Worm (Caenorhabditis elegans) whole organism, L1 larva: ENCODE measurements around the gene K11D9.3.

Source experiments
- C04F5.9 ChIP-seq: sonication (generic microtip); optimal IDR thresholded peaks from 2 replicates; lab custom pipeline; 2016; ENCODE audit warnings: missing genetic modification characterization, missing compliant biosample characterization
- F16B12.6 ChIP-seq: fragments of 150-350 bp; optimal IDR thresholded peaks from 2 replicates; lab custom pipeline; 2014; ENCODE audit warnings: missing biosample characterization, missing genetic modification characterization
- alr-1 ChIP-seq: fragments of 200-800 bp; sonication (Bioruptor generic); optimal IDR thresholded peaks from 2 replicates; lab custom pipeline; 2018; ENCODE audit warnings: borderline replicate concordance, mild to moderate bottlenecking, missing genetic modification characterization, missing compliant biosample characterization
- aly-2 ChIP-seq: fragments of 150-350 bp; optimal IDR thresholded peaks from 2 replicates; lab custom pipeline; 2014; ENCODE audit warnings: missing biosample characterization, missing genetic modification characterization
- blmp-1 ChIP-seq: fragments of 150-350 bp; optimal IDR thresholded peaks from 2 replicates; lab custom pipeline; 2014; ENCODE audit warnings: missing biosample characterization, missing genetic modification characterization
- ceh-8 ChIP-seq: fragments of 200-800 bp; sonication (Bioruptor generic); optimal IDR thresholded peaks from 2 replicates; lab custom pipeline; 2018; ENCODE audit warnings: mild to moderate bottlenecking, missing genetic modification characterization, moderate library complexity, missing compliant biosample characterization
- ceh-88 ChIP-seq: fragments of 200-800 bp; sonication (Bioruptor generic); IDR thresholded peaks from 2 replicates; pipeline ENCODE4 v1.3.6; 2022; ENCODE audit warnings: missing genetic modification characterization, missing compliant biosample characterization
- ceh-90 ChIP-seq: sonication (generic microtip); optimal IDR thresholded peaks from 2 replicates; lab custom pipeline; 2016; ENCODE audit warnings: missing genetic modification characterization, missing compliant biosample characterization
- ces-1 ChIP-seq: fragments of 150-350 bp; optimal IDR thresholded peaks from 2 replicates; lab custom pipeline; 2014; ENCODE audit warnings: missing biosample characterization, missing genetic modification reagents, missing genetic modification characterization
- dsc-1 ChIP-seq: sonication (generic microtip); optimal IDR thresholded peaks from 2 replicates; lab custom pipeline; 2016; ENCODE audit warnings: mild to moderate bottlenecking, missing genetic modification characterization, missing compliant biosample characterization
- efl-1 ChIP-seq, 4 experiments: fragments of 150-350 bp; optimal IDR thresholded peaks in 3 of 4; peaks in 1 of 4; 1 replicate in 1 of 4; 2 replicates in 3 of 4; lab custom pipeline; 2014; ENCODE audit warnings: missing biosample characterization in 2 of 4, missing genetic modification characterization in 2 of 4, missing genetic modification reagents in 2 of 4
- elt-2 ChIP-seq: sonication (generic microtip); optimal IDR thresholded peaks from 2 replicates; lab custom pipeline; 2016; ENCODE audit warnings: missing genetic modification characterization, mild to moderate bottlenecking, inconsistent platforms, missing compliant biosample characterization, missing genetic modification reagents
- elt-3 ChIP-seq, 6 experiments: fragments of 150-350 bp in 1 of 6; sonication (generic microtip); optimal IDR thresholded peaks; 2 replicates each; lab custom pipeline; 2017 to 2018; ENCODE audit warnings: missing biosample characterization in 6 of 6, missing genetic modification characterization in 6 of 6, inconsistent platforms in 1 of 6
- fkh-4 ChIP-seq: sonication (generic microtip); optimal IDR thresholded peaks from 2 replicates; lab custom pipeline; 2016; ENCODE audit warnings: missing compliant biosample characterization, missing genetic modification characterization, borderline replicate concordance
- fkh-8 ChIP-seq: sonication (generic microtip); optimal IDR thresholded peaks from 2 replicates; lab custom pipeline; 2016; ENCODE audit warnings: mild to moderate bottlenecking, missing genetic modification characterization, missing compliant biosample characterization
- grh-1 ChIP-seq: fragments of 200-800 bp; sonication (Bioruptor generic); IDR thresholded peaks from 2 replicates; pipeline ENCODE4 v1.3.6; 2022; ENCODE audit warnings: missing genetic modification reagents, missing genetic modification characterization, missing compliant biosample characterization
- hlh-17 ChIP-seq: fragments of 200-800 bp; sonication (Bioruptor generic); optimal IDR thresholded peaks from 2 replicates; lab custom pipeline; 2018; ENCODE audit warnings: missing genetic modification characterization, mild to moderate bottlenecking, missing compliant biosample characterization, moderate library complexity, borderline replicate concordance
- hlh-4 ChIP-seq: sonication (generic microtip); optimal IDR thresholded peaks from 2 replicates; lab custom pipeline; 2016; ENCODE audit warnings: mild to moderate bottlenecking, missing genetic modification characterization, missing compliant biosample characterization
- irx-1 ChIP-seq: sonication (generic microtip); optimal IDR thresholded peaks from 2 replicates; lab custom pipeline; 2016; ENCODE audit warnings: missing genetic modification characterization, missing compliant biosample characterization
- jun-1 ChIP-seq: fragments of 150-350 bp; optimal IDR thresholded peaks from 2 replicates; lab custom pipeline; 2014; ENCODE audit warnings: missing biosample characterization, missing genetic modification reagents, missing genetic modification characterization
- lin-13 ChIP-seq: fragments of 150-350 bp; optimal IDR thresholded peaks from 2 replicates; lab custom pipeline; 2014; ENCODE audit warnings: missing biosample characterization, missing genetic modification reagents, missing genetic modification characterization
- lin-14 ChIP-seq: fragments of 200-800 bp; sonication (Bioruptor generic); optimal IDR thresholded peaks from 2 replicates; lab custom pipeline; 2018; ENCODE audit warnings: mild to moderate bottlenecking, missing genetic modification characterization, moderate library complexity, missing compliant biosample characterization
- lin-15B ChIP-seq: fragments of 150-350 bp; sonication (generic microtip); optimal IDR thresholded peaks from 3 replicates; lab custom pipeline; 2014; ENCODE audit warnings: missing biosample characterization, missing genetic modification characterization
- lin-35 ChIP-seq, 2 experiments: fragments of 150-350 bp; optimal IDR thresholded peaks; 2 replicates each; lab custom pipeline; 2014; ENCODE audit warnings: missing biosample characterization in 2 of 2, missing genetic modification characterization in 2 of 2, missing genetic modification reagents in 2 of 2
- lin-39 ChIP-seq: fragments of 150-350 bp; optimal IDR thresholded peaks from 2 replicates; lab custom pipeline; 2014; ENCODE audit warnings: missing biosample characterization, missing genetic modification reagents, missing genetic modification characterization
- mab-9 ChIP-seq: fragments of 200-800 bp; sonication (Bioruptor generic); IDR thresholded peaks from 2 replicates; pipeline ENCODE4 v1.3.6; 2022; ENCODE audit warnings: missing genetic modification reagents, missing genetic modification characterization, missing compliant biosample characterization
- mef-2 ChIP-seq: fragments of 150-350 bp; optimal IDR thresholded peaks from 2 replicates; lab custom pipeline; 2014; ENCODE audit warnings: missing biosample characterization, missing genetic modification characterization
- mep-1 ChIP-seq: fragments of 150-350 bp; optimal IDR thresholded peaks from 2 replicates; lab custom pipeline; 2014; ENCODE audit warnings: missing biosample characterization, missing genetic modification characterization
- nhr-11 ChIP-seq: fragments of 150-350 bp; optimal IDR thresholded peaks from 2 replicates; lab custom pipeline; 2014; ENCODE audit warnings: missing biosample characterization, missing genetic modification characterization
- nhr-12 ChIP-seq: sonication (generic microtip); optimal IDR thresholded peaks from 2 replicates; lab custom pipeline; 2017; ENCODE audit warnings: missing biosample characterization, missing genetic modification characterization
- nhr-237 ChIP-seq: fragments of 150-350 bp; optimal IDR thresholded peaks from 2 replicates; lab custom pipeline; 2014; ENCODE audit warnings: missing biosample characterization, missing genetic modification characterization
- nhr-28 ChIP-seq: fragments of 150-350 bp; optimal IDR thresholded peaks from 2 replicates; lab custom pipeline; 2014; ENCODE audit warnings: missing biosample characterization, missing genetic modification characterization
- nhr-71 ChIP-seq: sonication (generic microtip); optimal IDR thresholded peaks from 2 replicates; lab custom pipeline; 2016; ENCODE audit warnings: mild to moderate bottlenecking, missing genetic modification characterization, moderate library complexity, missing compliant biosample characterization
- nhr-76 ChIP-seq: sonication (generic microtip); optimal IDR thresholded peaks from 2 replicates; lab custom pipeline; 2017; ENCODE audit warnings: missing biosample characterization, missing genetic modification characterization
- nhr-77 ChIP-seq: fragments of 150-350 bp; optimal IDR thresholded peaks from 2 replicates; lab custom pipeline; 2014; ENCODE audit warnings: missing biosample characterization, missing genetic modification characterization
- nhr-84 ChIP-seq: sonication (generic microtip); optimal IDR thresholded peaks from 2 replicates; lab custom pipeline; 2017; ENCODE audit warnings: missing biosample characterization, missing genetic modification characterization
- nhr-90 ChIP-seq: sonication (generic microtip); optimal IDR thresholded peaks from 2 replicates; lab custom pipeline; 2016; ENCODE audit warnings: mild to moderate bottlenecking, missing genetic modification characterization, missing compliant biosample characterization; ENCODE audit not compliant: poor library complexity
- pag-3 ChIP-seq: sonication (generic microtip); optimal IDR thresholded peaks from 2 replicates; lab custom pipeline; 2017; ENCODE audit warnings: missing genetic modification characterization, mild to moderate bottlenecking, missing compliant biosample characterization, antibody characterized with exemption, borderline replicate concordance; ENCODE audit not compliant: insufficient read depth
- rnt-1 ChIP-seq: sonication (generic microtip); optimal IDR thresholded peaks from 2 replicates; lab custom pipeline; 2016; ENCODE audit warnings: mild to moderate bottlenecking, missing genetic modification characterization, moderate library complexity, missing compliant biosample characterization
- snu-23 ChIP-seq: sonication (generic microtip); optimal IDR thresholded peaks from 2 replicates; lab custom pipeline; 2016; ENCODE audit warnings: missing genetic modification characterization, missing compliant biosample characterization
- sup-37 ChIP-seq: fragments of 200-800 bp; sonication (Bioruptor generic); optimal IDR thresholded peaks from 2 replicates; lab custom pipeline; 2018; ENCODE audit warnings: mild to moderate bottlenecking, missing genetic modification characterization, missing compliant biosample characterization
- unc-130 ChIP-seq: fragments of 150-350 bp; optimal IDR thresholded peaks from 2 replicates; lab custom pipeline; 2017; ENCODE audit warnings: missing biosample characterization, missing genetic modification characterization, inconsistent platforms
- unc-30 ChIP-seq: sonication (generic microtip); optimal IDR thresholded peaks from 2 replicates; lab custom pipeline; 2017; ENCODE audit warnings: missing biosample characterization, missing genetic modification characterization
- unc-62 ChIP-seq: fragments of 150-350 bp; optimal IDR thresholded peaks from 2 replicates; lab custom pipeline; 2014; ENCODE audit warnings: missing biosample characterization, missing genetic modification reagents, missing genetic modification characterization
- unc-86 ChIP-seq: sonication (generic microtip); optimal IDR thresholded peaks from 2 replicates; lab custom pipeline; 2016; ENCODE audit warnings: missing genetic modification characterization, missing compliant biosample characterization
- vab-15 ChIP-seq: sonication (generic microtip); optimal IDR thresholded peaks from 2 replicates; lab custom pipeline; 2017; ENCODE audit warnings: missing genotype, mild to moderate bottlenecking, missing genetic modification characterization, missing compliant biosample characterization
- xbp-1 ChIP-seq: sonication (generic microtip); optimal IDR thresholded peaks from 2 replicates; lab custom pipeline; 2016; ENCODE audit warnings: missing genetic modification characterization, missing compliant biosample characterization
- zag-1 ChIP-seq: fragments of 150-350 bp; optimal IDR thresholded peaks from 2 replicates; lab custom pipeline; 2014; ENCODE audit warnings: missing biosample characterization, missing genetic modification characterization
- zip-4 ChIP-seq: fragments of 200-800 bp; sonication (Bioruptor generic); optimal IDR thresholded peaks from 2 replicates; lab custom pipeline; 2018; ENCODE audit warnings: mild to moderate bottlenecking, missing genetic modification characterization, moderate library complexity, missing compliant biosample characterization

Gene K11D9.3

DNA sequence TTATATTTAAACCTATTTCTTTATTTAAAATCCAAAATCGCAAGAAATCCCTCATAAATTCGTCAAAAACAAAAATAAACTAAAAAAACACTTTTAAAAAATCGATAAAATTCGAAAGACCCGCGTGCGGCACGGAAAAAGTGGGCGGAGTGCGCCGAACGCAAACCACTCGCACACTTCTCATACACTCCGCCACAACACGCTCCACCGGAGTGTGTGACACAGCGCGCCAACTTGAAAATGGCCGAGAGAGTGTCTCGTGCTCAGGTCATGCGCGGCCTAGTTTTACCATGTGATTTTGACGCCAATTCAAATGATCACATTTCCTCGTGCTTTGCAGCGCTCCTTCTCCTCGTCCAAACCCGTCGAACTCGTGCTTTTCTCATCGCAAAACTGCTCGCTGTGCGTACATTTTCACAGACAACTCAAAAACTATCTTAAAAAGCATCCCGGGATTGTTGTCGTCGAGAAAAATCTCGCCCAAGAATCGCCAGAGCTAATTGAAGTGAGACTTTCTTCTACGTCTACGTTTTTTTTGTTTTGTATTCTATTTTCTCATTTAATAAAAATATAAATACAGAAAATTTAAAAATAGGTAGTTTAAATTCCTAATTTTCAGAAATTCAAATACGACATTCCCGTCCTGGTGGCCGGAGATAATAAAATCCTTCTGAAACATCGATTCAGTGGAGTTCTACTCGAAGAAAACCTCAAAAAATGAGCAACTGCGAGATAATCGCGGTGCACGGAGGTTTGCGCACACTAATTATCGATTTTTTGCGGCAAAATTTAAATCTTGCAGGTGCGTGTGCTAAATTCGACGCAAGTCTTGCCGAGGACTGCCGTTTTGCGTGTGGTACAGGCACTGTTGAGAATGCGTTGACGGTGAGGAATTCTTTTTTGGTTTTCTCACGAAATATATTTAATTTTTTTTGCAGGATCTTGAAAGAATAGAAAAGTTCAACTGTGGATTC is 42.7 kb downstream of the K11D9.3 start, which contains the start of gene tasp-1 (continued):
- peak; percentile 90 for TF ChIP-seq nhr-84 (tag; lab: Kevin White, UChicago)
- peak; percentile 80 for TF ChIP-seq F16B12.6 (tag; lab: Kevin White, UChicago)
- peak; percentile 96 for TF ChIP-seq zag-1
- peak; percentile 100 for TF ChIP-seq nhr-90 (tag; lab: Kevin White, UChicago)
- peak; percentile 48 for TF ChIP-seq hlh-4 (tag; lab: Kevin White, UChicago)
- peak; percentile 100 for TF ChIP-seq lin-14 (GFP tag; lab: Kevin White, UChicago)
- peak; percentile 100 for TF ChIP-seq unc-86 (tag; lab: Kevin White, UChicago)
- peak; percentile 84 for TF ChIP-seq ceh-90 (tag; lab: Kevin White, UChicago)
- TF ChIP-seq xbp-1 (tag; lab: Kevin White, UChicago): peak; percentile 99
- peak; percentile 100 for TF ChIP-seq sup-37 (GFP tag; lab: Kevin White, UChicago)
- TF ChIP-seq blmp-1: peak; percentile 82
- TF ChIP-seq nhr-77 (tag; lab: Kevin White, UChicago): peak; percentile 100
- peak; percentile 19 for TF ChIP-seq unc-30 (tag; lab: Kevin White, UChicago)
- peak; percentile 100 for TF ChIP-seq unc-130 (tag; lab: Kevin White, UChicago)
- TF ChIP-seq aly-2 (tag; lab: Kevin White, UChicago): peak; percentile 97
- peak; percentile 100 for TF ChIP-seq dsc-1 (tag; lab: Kevin White, UChicago)
- peak; percentile 94 for TF ChIP-seq mef-2 (tag; lab: Kevin White, UChicago)
- peak; percentile 100 for TF ChIP-seq jun-1 (tag; lab: Kevin White, UChicago)
- TF ChIP-seq lin-15B (tag; lab: Kevin White, UChicago): peak; percentile 100
- TF ChIP-seq lin-35 (GFP tag; optimal IDR thresholded peaks at IDR 0.05; lab: Kevin White, UChicago): peak; percentile 100
- peak; percentile 100 for TF ChIP-seq rnt-1 (tag; lab: Kevin White, UChicago)
- TF ChIP-seq nhr-76 (tag; lab: Kevin White, UChicago): peak; percentile 96
- peak; percentile 98 for TF ChIP-seq mep-1 (tag; lab: Kevin White, UChicago)
- TF ChIP-seq grh-1 (GFP tag; lab: Robert Waterston, UW): peak; percentile 99
- peak; percentile 1 for TF ChIP-seq pag-3 (tag; lab: Kevin White, UChicago)
- TF ChIP-seq ceh-8: peak; percentile 99
- TF ChIP-seq C04F5.9 (tag; lab: Kevin White, UChicago): peak; percentile 98
- TF ChIP-seq efl-1 (optimal IDR thresholded peaks at IDR 0.05; lab: Kevin White, UChicago): peak; percentile 100
- peak; percentile 99 to 100 for TF ChIP-seq efl-1 (GFP tag; optimal IDR thresholded peaks at IDR 0.05 in 1 of 2; lab: Kevin White, UChicago)
- TF ChIP-seq irx-1 (tag; lab: Kevin White, UChicago): peak; percentile 100
- TF ChIP-seq lin-39 (tag; lab: Kevin White, UChicago): peak; percentile 96
- peak; percentile 100 for TF ChIP-seq ceh-88 (GFP tag; lab: Robert Waterston, UW)
- peak; percentile 100 for TF ChIP-seq mab-9 (GFP tag; lab: Robert Waterston, UW)
- TF ChIP-seq alr-1: no peak
- peak; percentile 97 for TF ChIP-seq elt-2 (tag; lab: Kevin White, UChicago)
- peak; percentile 100 for TF ChIP-seq nhr-71
- peak; percentile 100 for TF ChIP-seq vab-15
- TF ChIP-seq fkh-8: peak; percentile 100
- TF ChIP-seq zip-4: peak; percentile 98
- peak; percentile 98 for TF ChIP-seq nhr-11
- peak; percentile 100 for TF ChIP-seq lin-13 (GFP tag; lab: Kevin White, UChicago)
- peak; percentile 99 for TF ChIP-seq nhr-237
- peak; percentile 95 to 99 (median 98) for TF ChIP-seq elt-3 (tag; optimal IDR thresholded peaks at IDR 0.05; lab: Kevin White, UChicago)
- TF ChIP-seq fkh-4 (tag; lab: Kevin White, UChicago): peak; percentile 98
- TF ChIP-seq hlh-17 (GFP tag; lab: Kevin White, UChicago): no peak
- peak; percentile 100 for TF ChIP-seq snu-23 (GFP tag; lab: Kevin White, UChicago)
- peak; percentile 91 for TF ChIP-seq ces-1 (GFP tag; lab: Kevin White, UChicago)
- TF ChIP-seq unc-62 (GFP tag; lab: Kevin White, UChicago): peak; percentile 91
- peak; percentile 76 for TF ChIP-seq nhr-12
- peak; percentile 57 for TF ChIP-seq nhr-28 (tag; lab: Kevin White, UChicago)
